Worm (Caenorhabditis elegans) whole organism, early embryonic: ENCODE measurements around the gene srbc-10.
"Not testable (repeated sequence)": the region's sequence is repeated elsewhere in the genome, so short reads cannot be mapped to it uniquely, and the experiment has no call there.

Experiments used
- B0310.2 ChIP-seq: sonication (generic microtip); optimal IDR thresholded peaks from 2 replicates; lab custom pipeline; 2016; ENCODE audit warnings: mild to moderate bottlenecking, missing genetic modification characterization, missing compliant biosample characterization
- aly-1 ChIP-seq: sonication (generic microtip); optimal IDR thresholded peaks from 2 replicates; lab custom pipeline; 2016; ENCODE audit warnings: missing genetic modification characterization, missing compliant biosample characterization
- ama-1 ChIP-seq: fragments of 150-350 bp; optimal IDR thresholded peaks from 2 replicates; lab custom pipeline; 2014
- ceh-13 ChIP-seq: fragments of 200-800 bp; sonication (Bioruptor generic); optimal IDR thresholded peaks from 2 replicates; lab custom pipeline; 2018; ENCODE audit warnings: mild to moderate bottlenecking, missing genetic modification characterization, missing compliant biosample characterization
- ceh-36 ChIP-seq: sonication (generic microtip); optimal IDR thresholded peaks from 2 replicates; lab custom pipeline; 2016; ENCODE audit warnings: missing genetic modification characterization, inconsistent platforms, missing compliant biosample characterization
- flt-1 ChIP-seq: fragments of 200-800 bp; sonication (Bioruptor generic); IDR thresholded peaks from 2 replicates; pipeline ENCODE4 v1.3.6; 2022; ENCODE audit warnings: missing genetic modification characterization, missing compliant biosample characterization
- hmg-4 ChIP-seq: fragments of 200-800 bp; sonication (Bioruptor generic); optimal IDR thresholded peaks from 2 replicates; lab custom pipeline; 2018; ENCODE audit warnings: mild to moderate bottlenecking, missing genetic modification characterization, missing compliant biosample characterization
- scrt-1 ChIP-seq: fragments of 200-800 bp; sonication (Bioruptor generic); IDR thresholded peaks from 2 replicates; pipeline ENCODE4 v1.3.6; 2022; ENCODE audit warnings: missing genetic modification characterization, missing compliant biosample characterization
- sea-1 ChIP-seq: fragments of 200-800 bp; sonication (Bioruptor generic); conservative IDR thresholded peaks from 2 replicates; pipeline ENCODE4 v1.3.6; 2022; ENCODE audit warnings: missing genetic modification characterization, missing compliant biosample characterization
- tbx-11 ChIP-seq: fragments of 200-800 bp; sonication (Bioruptor generic); IDR thresholded peaks from 2 replicates; pipeline ENCODE4 v1.3.6; 2022; ENCODE audit warnings: missing genetic modification characterization, missing compliant biosample characterization
- tbx-37 ChIP-seq: fragments of 200-800 bp; sonication (Bioruptor generic); conservative IDR thresholded peaks from 2 replicates; pipeline ENCODE4 v1.3.6; 2022; ENCODE audit warnings: missing genetic modification reagents, missing genetic modification characterization, missing compliant biosample characterization
- tra-4 ChIP-seq: sonication (generic microtip); optimal IDR thresholded peaks from 2 replicates; lab custom pipeline; 2017; ENCODE audit warnings: missing genetic modification characterization, missing compliant biosample characterization

DNA sequence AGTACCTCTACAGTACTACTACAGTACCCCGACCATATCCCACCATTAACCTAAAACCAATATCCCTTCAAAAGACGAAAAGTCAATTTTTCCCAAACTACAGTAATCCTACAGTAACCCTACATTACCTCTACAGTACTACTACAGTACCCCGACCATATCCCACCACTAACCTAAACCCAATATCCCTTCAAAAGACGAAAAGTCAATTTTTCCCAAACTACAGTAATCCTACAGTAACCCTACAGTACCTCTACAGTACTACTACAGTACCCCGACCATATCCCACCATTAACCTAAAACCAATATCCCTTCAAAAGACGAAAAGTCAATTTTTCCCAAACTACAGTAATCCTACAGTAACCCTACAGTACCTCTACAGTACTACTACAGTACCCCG is 48.5 kb downstream of the srbc-10 start, which contains the start of gene nhr-141:
- not testable (repeated sequence) for TF ChIP-seq ama-1 (lab: Kevin White, UChicago); flt-1; hmg-4 (GFP tag; lab: Kevin White, UChicago); tbx-37 (GFP tag; lab: Robert Waterston, UW); tbx-11 (GFP tag; lab: Robert Waterston, UW); aly-1 (tag; lab: Kevin White, UChicago); tra-4 (tag; lab: Kevin White, UChicago); ceh-13 (GFP tag; lab: Kevin White, UChicago); scrt-1; sea-1 (GFP tag; lab: Robert Waterston, UW); B0310.2 (tag; lab: Kevin White, UChicago); ceh-36 (tag; lab: Kevin White, UChicago)
